Fruit fly (Drosophila melanogaster) whole organism, larva: Measurements from ENCODE around the gene CG11672.

Source experiments
- noc ChIP-seq: fragments of 200-800 bp; sonication (Bioruptor generic); optimal IDR thresholded peaks from 3 replicates; lab custom pipeline; 2019; ENCODE audit warnings: missing biosample characterization, mild to moderate bottlenecking, missing genetic modification characterization, moderate library complexity

The CG11672 gene

DNA sequence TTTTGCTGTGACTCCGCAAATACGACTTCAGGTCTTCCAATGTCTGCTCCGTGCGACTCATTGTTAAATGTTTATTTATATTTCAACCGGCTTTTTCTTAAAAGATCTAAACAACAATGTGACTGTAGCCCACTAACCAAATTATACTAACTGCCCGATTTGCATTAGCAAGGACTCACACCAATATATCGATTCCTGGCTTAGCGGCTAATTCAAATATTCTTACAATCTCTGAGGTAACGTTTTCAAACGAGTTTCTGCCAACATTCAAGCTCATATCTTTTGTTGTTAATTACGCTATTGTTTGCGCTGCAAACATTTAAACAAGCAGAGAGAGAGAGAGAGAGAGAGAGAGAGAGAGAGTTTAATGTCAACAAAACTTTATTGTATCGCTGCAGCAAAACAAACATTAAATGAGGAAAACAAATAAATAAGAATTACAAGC, 18.2 kb upstream of the CG11672 start, which contains the start of gene tex:
tex (minus strand) TSS at position 131 of the 445 bp plus-strand sequence.
- no peak for TF ChIP-seq noc

DNA sequence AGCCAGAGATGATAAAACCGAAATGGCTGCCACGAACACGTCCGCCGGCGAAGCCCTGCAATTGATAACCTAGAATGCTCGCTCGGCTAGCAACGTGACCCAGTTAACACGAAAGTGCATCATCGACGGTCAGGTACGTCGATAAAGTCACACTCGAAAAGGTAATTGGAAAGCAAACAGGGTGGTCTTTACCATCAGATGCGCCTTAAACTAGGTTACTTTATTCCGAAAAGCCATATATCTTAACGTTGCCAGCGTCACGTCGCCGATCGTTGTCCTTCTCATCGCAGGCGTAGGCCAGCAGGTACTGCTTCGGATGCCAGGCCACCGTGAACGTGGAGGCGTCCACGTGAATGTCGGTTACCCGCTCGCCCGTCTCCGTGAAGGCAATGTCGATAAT, 16.9 kb upstream of the CG11672 start:
- no peak for TF ChIP-seq noc

DNA sequence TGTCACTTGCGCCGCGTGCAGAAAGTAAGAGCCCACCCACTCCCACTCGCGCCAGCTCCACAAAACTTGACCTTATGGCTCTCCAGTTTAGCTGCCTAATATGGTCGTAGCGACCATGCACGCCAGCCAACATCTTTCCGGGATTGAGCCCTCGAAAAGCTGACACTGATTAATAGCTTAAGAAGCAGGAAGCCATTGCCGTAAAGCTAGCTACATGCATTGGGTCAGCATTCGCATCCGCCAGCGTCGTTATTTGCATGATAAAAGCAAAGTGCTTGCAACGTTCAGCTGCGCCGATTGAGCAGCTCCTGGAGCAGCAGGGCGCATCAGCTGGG, 16.5 kb upstream of the CG11672 start:
- TF ChIP-seq noc: no peak

DNA sequence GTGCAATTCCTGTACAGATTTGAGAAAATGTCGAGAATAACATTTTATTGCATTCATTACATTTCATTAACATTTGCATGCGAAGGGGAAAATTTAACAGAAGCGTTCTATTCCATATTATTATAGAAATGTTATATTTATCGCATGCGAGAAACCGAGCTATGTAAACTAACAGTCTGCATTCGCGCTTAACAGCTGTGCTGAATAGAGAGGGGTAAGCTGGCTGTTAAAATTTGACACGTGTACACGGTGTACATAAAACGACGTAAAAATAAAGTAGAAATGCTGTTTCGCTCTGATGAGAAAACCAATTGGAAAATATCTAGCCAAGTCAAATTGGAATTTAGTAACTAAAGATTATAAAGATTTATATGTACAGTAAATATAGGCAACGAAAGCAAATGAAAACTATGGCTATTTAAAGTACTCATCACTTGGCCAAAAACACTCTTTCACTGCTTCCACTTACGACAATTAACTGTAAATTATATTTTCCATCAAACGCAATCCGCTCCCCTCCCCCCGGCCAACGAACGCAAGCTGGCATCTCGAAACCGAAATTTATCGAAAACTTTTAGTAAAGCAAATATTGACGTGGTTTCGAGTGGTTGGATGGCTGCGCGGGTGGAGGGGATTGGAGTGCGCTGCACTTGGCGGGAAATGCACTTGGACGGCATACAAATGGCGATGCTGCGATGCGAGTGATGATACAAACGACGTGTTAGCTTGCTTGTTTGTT, 16.0 kb upstream of the CG11672 start:
- TF ChIP-seq noc: no peak

DNA sequence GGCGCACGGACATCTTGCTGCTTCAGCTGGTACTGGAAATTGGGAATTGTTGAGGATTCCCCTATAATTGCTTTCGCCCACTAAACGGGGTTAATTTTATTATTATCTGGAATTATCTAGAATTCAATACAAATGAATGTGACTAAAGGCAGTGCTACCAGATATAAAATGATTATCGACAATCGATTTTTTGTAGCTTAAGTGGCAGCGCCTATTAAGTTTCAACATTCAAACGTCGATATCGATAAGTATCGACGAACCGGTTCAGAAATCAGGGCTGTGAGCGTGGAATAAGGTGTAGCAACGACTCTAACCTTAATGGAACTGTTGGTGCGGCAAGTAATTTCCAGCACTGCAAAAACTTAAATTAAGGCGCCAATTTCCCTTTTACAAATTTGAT, 14.7 kb upstream of the CG11672 start, which contains the start of gene Sgt1:
Sgt1 (minus strand) TSS at position 165 of the 400 bp plus-strand sequence.
- no peak for TF ChIP-seq noc

DNA sequence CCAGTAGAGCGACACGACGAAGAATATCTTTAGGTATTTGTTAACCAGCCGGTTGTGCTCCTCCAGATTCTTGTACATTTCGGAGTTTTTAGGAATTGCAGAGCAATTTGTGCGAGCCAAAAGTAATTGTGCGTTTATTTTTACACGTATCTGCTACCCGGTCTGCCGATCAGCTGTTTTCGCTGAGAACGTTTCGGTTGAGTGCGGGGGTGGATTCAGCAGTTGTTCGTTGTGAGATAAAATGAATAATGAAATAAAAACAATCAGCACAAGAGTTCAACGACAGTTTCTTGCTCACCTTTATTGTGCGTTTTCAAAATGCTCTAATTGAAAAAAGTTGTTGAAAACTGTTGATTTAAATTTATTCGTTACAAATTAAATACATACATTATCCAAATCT, 13.5 kb upstream of the CG11672 start, which contains the start of gene nac:
nac (minus strand) TSS at position 176 of the 400 bp plus-strand sequence.
- no peak for TF ChIP-seq noc

DNA sequence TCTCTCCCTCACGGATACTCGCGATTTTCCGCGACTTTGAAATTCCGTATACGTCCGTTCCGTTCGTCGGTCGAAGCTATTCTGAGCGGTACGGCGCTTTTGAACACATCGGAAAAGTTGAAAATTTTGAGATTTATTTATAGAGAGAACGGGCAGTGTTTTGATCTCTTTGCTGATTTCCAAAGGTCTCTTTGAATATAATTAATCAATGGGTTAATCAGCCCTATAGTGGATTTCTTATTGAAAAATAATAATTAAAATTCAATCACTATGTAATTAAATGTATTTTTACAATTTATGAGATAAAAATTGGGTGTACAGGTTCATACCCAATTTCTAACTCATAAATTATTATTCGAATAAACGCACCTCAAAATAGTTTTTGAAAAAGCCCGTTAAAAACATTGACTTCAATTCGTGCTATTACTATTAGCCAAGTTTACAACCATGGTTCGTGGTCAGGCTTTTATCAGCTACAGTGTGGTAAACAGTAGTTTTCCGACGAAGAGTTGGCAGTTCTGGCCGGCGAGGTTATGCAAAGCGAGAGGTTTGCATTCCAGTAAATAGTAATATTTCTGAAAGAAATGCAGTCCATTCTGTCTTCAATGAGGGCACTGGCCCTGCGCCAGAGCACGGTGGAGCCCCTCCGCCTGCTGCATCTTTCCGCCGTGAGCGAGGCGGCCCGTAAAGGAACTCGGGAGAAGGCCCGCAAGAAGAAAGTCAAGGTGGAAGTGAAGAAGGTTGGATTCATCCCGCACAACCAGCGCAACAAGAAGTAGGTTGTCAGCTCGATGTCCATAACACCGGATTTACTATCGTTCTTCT, 10.8 kb upstream of the CG11672 start, which contains the start of the genes CG9626 and mRpL1:
CG9626 (minus strand) TSS at position 51 of the 825 bp plus-strand sequence.
mRpL1 (plus strand) TSS at position 513 of the 825 bp plus-strand sequence.
- TF ChIP-seq noc: no peak

DNA sequence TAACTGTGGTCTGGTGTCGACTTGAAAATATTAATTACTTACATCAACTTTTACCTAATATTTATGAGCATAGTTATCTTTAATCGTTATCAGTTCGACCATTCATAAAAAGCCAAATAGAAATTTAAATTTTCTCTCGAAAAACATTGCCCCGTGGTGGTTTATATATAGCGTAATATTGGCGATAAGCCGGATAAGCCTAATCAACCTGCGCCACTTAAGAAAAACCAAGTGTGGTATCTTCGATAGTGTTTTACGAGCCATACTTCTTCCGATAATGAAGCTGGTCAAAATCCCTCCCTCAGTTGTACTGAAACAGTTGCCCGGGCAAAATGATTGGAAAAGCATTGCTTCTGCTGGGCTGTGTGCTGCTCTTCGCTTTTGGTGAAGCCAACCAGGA, 1.7 kb upstream of the CG11672 start, which contains the start of gene CG31463:
CG31463 (plus strand) TSS at position 302 of the 400 bp plus-strand sequence.
- TF ChIP-seq noc: no peak

DNA sequence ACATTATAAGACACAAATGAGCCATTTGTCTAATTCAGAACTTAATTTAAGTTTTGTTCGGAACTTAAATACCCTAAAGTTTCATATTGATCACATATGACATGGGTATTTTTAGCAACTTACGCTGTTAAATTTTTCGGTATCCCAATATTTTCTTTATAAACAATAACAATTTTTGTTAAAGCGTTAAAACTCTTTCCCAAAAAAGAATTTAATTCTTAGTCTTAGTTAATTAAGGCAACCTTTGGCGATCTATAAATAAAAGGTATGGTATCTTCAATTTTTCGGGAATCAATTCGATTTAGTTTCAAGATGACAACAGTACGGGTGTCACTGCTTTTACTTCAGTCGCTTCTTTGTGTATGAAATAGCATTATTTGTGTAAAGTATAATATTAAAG, 562 bp upstream of the CG11672 start, which contains the start of gene CG31464:
CG31464 (plus strand) TSS at position 301 of the 400 bp plus-strand sequence.
- no peak for TF ChIP-seq noc

DNA sequence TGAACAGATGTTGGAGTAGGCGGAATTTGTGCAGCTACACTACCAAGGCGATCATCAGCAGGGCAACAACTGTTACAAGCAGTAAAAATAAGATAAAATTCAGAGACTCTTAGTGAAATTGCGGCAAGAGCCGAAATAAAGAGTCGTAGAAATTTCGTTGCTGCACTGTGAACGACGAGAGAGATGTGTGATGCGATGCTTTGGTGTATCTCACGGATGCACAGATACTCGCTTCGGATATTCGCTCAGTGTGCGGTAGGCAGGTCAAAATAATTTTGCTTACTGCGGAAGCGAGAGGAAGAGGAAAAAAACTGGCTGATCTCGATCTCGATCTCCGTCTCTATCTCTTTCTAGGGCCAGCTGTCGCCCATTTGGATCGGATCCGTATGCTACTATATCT, 1.6 kb downstream of the CG11672 start:
- TF ChIP-seq noc: no peak

DNA sequence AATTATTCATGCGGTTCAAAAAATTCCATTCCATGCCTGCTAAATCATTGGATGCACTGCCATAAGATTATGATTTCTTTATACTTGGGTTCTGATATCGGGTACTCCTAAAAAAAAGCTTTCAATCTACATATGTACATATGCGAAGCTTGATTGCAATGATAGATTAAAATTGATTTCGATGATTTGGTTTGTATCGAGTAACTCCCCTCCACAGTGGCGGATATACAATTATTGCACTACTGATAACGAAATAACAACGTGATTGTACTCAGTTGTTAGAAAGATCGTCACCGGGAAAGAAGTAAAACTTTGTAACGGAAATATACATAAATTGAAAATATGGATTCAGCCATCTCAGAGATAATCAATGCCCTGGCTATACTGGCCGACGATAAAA, 2.7 kb downstream of the CG11672 start, which contains the start of gene Nazo:
Nazo (plus strand) TSS at position 180 of the 400 bp plus-strand sequence.
- no peak for TF ChIP-seq noc

DNA sequence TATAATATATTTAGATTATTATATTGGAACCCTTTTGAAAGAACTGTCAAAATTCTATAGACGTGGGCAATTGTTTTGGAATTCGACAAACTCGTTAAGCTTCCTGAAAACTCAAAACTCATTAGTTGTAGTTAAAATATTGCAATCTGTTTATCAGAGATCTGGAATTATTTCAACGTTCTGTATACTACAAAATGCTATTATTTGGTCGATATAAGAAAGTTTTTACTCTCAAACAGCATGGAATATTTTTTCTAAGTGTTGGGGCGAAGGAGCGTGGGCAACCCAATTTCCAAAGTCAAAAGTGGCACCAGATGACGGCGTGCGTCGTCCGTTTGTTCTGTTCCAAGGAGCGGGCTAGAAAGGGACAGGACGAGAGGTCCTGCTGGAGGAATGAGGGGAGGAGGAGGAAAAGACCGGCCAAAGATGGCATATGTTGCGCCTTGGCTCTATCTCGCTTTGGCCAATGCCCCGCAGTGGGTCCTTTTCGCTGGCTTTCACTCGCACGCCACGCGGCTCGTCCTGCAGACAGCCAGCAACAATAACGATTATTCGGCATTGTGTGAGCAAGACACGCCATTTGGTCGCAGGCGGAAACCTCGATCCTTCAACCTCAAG, 4.5 kb downstream of the CG11672 start:
- TF ChIP-seq noc: no peak

DNA sequence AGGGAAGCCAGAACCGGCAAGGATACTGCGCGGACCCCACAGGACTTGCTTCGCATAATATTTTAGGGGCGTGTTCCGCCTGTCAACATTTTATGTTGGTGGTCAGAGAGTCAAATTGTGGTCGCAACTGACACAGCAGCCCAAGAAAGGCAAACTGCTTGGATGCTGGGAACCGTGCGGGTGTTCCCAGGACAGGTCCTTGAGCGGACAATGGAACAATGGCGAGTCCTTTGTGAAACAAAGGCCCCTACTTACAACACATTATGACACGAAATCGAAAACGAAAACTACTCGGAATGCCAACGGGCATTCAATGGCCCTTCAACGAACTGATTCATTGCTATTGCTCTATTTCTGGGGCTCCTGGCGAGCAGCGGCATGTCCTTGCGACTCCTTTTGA, 6.1 kb downstream of the CG11672 start:
- TF ChIP-seq noc: no peak

DNA sequence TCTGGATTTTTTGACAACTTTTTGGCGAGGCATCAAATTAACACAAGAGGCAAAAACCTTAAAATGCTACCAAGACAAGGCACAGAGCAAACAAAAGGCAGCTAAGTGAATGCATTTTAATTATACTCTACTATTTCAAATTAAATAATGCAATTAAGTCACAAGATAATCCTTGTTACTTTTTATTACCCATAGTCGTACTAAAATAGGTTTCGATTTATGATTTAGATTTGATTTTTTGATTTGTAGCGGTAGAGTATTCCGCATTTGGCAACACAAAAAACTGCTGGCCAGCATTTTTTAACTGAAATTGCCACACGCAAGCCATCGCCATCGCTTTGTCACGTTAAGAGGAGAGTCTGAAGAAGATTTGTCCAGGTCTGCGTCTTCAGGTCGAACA, 7.7 kb downstream of the CG11672 start:
- no peak for TF ChIP-seq noc

DNA sequence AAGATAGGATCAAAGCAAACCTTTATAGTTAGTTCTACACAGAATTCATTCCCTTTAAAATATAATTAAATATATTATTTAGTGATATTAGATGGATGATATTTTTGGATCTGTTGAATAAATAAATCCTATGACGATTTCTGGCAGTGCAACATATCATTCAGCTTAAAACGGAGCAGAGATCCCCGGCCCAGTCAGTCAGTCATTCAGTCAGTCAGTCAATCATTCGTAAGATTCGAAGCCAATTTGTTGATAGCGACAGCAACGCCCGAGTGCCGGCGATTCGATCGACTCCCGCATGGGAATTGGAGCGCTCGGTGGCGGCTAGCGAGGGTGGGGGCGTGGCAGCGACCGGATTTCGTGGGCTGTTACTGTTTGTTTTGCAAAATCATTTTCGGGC, 10.4 kb downstream of the CG11672 start:
- no peak for TF ChIP-seq noc

DNA sequence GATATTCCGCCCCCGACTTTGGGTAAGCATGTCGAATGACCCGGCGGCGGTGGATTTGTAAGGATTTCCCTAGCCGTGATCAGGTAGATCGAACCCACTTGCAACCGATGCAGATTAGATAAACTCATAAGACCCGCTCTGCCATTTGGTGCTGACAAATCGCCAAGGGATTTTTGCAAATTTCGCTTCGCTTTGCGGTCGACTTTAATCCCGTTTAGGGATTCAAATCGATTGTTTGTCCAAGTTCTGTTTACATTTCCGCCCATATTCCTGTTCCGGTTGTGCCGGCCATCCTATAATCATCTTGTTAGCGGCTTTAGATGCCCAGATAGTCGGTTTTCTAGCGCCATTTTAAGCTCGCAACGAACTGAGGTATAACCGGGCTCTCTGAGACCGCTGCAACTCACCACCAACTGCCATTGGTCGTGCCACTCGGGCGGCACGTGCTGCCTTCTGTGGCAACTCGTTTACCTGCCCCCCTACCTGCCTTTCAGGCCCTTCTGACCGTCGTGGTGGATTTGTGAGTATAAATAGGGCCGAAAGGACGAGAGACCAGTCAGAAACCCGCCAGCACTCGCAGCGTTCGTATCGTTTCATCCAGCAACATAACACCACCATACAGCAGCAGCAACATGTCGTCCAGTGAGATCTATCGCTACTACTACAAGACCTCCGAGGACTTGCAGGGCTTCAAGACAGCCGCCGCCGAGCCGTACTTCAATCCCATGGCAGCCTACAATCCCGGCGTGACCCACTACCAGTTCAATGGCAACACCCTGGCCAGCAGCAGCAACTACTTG, 12.7 kb downstream of the CG11672 start, which contains the start of gene ato:
ato (plus strand) TSS at position 559 of the 800 bp plus-strand sequence.
- no peak for TF ChIP-seq noc
